Fruit fly (Drosophila melanogaster): ENCODE measurements around the gene ranshi.

ranshi gene

DNA sequence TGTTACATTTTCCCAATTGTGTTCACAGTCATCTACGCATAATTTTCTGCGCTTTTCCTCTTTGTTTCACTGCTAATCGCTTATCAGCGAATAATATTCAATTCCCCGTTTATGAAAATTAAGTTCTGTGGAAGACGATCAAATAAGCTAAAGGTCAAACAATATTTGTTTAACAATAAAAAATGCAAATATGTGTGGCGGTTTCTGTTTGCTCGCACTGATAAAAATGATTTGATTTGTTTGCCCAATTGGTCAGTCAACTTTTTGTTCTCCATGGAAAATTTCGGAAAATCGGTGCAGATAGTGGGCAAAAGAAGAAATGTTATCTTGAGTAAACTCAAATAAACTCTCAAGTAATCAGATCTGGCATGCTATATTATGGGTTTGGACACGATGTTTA, 24.8 kb downstream of the ranshi start:
- TF ChIP-seq CTCF (optimal IDR thresholded peaks at IDR 0.05) = no peak
- no peak for TF ChIP-seq CG8478 (optimal IDR thresholded peaks at IDR 0.05)

DNA sequence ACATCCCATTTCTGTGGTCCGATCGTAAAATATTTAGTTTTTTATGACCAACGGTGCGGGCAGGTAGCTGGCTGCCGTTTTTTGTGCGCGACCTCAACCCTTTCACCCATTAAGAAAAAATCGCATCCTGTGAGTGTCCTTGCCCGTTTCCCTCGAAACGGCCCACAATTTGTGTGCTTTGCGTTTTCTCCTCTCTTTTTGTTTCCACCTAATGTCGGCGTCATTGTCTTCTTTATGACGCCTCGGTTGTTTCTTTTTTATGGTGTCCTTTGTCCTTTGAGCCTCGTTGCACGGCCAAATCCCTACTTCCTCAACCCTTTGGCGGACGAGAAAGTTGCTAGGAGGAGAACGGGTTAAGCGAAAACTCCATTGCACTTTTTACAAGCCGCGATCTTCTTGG, 28.3 kb downstream of the ranshi start:
- no peak for TF ChIP-seq CTCF (optimal IDR thresholded peaks at IDR 0.05)
- no peak for TF ChIP-seq CG8478 (optimal IDR thresholded peaks at IDR 0.05)

DNA sequence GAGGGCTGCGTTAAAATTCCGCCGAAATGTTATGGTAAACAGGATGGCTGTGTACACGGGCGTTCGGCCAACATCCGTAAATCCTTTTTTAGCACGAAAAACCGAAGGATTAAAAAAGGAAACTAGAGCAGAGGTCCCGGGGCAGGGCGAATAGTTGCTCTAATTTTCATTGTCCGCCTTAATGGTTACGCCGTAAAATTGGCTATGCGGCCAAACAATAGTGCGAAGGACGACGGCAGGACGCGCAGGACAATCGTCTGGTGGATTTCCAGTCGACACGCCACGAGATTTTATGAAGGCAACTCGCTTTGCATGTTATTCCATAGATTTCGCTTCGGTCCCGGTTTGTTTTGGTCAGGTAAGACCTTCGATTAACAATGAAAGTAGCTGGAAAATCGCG, 28.8 kb downstream of the ranshi start:
- TF ChIP-seq CG8478 (optimal IDR thresholded peaks at IDR 0.05) = no peak

DNA sequence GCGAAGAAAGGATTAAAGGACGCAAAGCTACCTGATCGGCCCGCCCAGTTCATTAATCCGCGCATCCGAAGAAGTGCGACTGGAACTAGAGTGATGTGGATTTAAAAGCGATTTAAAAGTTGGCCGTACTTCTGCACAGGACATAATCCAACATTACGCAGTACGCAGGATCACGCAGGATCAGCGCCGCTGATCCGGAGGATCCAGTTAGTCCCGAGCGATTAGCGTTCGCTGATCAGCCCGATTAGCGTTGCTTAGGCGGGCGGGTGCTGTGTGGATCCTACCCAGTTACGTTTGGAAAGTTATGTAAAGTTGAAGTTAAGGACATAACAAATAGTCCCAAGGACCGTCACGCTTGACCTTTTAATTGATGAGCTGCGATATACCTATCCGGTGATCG, 30.3 kb downstream of the ranshi start:
- TF ChIP-seq CG8478 (optimal IDR thresholded peaks at IDR 0.05) (no peak), CTCF (optimal IDR thresholded peaks at IDR 0.05) (no peak)

DNA sequence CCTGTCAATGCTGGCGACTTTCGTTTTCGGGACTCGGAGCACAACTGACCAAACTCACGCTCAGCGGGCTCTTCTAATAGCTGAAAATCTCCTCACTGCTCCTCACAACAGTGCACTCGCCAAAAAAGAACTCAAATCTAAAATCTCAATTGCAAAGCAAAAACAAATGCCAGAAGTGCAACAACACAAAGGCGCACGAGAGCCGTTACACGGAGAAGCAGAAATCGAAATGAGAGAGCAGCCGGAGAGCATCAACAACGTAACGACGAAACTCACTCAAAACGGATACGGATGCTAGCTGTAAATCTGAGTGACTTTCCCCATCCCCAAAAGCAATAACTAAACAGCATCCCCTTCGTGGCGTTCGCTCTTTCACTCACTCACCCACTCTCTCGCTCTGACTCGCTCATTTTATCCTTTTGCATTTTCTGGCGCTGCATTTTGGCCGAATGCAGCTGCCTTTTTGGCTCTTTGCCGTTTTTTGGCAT, 31.7 kb downstream of the ranshi start, which contains the start of gene hb:
Gene hb (minus strand): TSS at position 51 of the 488 bp plus-strand sequence.
- no peak for TF ChIP-seq CG8478 (optimal IDR thresholded peaks at IDR 0.05)

DNA sequence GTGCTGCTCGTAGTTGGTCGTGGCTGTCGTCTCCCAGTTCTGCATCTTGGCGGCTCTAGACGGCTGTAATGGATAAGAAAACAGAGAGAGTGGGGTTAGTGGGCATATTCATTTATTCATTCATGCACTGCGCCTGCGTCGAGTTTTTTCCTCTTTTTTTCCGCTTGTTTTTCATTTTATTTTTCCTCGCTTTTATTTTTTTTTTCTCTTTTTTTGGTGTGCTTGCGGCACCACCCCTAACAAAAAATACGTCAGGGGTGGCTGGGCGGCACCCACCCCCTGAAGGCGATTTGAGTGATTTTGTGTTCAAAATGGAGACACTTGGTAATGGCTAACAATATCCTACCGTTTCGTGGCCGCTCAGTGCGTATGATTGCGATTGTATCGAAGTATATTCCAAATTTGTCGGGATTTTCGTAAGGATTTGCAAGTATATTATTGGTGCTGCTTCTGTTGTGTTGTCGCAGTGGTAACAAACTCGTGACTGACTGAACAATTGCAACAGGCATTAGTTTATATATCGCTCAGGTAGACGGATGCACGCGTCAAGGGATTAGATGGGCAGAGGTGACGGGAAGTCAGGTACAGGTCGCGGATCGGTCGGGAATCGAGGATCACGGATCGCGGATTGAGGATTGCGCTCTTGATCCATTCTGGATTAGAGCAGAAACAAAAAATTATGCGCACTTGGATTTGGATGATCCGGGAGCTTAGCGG, 35.2 kb downstream of the ranshi start:
- TF ChIP-seq CG8478 (optimal IDR thresholded peaks at IDR 0.05) (no peak), CTCF (optimal IDR thresholded peaks at IDR 0.05) (no peak)

DNA sequence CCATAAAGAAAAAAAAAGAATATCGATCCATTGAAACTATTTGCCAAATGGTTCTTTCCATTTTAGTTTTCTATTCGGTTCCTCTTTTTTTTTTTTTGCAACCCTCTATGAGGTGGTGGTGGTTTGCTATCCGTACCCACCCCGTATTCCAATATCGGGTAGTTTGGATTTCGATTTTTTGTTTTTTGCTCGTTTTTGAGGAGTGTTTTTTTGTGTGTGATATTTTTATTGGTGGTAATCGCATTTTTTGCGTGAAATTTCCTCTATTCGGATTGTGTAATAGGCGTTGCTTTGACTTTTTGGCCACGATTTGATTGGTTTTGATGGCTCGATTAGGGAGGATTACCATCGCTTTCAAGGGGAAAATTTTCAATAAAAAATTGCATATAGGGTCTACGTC, 43.0 kb downstream of the ranshi start:
- TF ChIP-seq CTCF (optimal IDR thresholded peaks at IDR 0.05) (no peak), CG8478 (optimal IDR thresholded peaks at IDR 0.05) (no peak)

DNA sequence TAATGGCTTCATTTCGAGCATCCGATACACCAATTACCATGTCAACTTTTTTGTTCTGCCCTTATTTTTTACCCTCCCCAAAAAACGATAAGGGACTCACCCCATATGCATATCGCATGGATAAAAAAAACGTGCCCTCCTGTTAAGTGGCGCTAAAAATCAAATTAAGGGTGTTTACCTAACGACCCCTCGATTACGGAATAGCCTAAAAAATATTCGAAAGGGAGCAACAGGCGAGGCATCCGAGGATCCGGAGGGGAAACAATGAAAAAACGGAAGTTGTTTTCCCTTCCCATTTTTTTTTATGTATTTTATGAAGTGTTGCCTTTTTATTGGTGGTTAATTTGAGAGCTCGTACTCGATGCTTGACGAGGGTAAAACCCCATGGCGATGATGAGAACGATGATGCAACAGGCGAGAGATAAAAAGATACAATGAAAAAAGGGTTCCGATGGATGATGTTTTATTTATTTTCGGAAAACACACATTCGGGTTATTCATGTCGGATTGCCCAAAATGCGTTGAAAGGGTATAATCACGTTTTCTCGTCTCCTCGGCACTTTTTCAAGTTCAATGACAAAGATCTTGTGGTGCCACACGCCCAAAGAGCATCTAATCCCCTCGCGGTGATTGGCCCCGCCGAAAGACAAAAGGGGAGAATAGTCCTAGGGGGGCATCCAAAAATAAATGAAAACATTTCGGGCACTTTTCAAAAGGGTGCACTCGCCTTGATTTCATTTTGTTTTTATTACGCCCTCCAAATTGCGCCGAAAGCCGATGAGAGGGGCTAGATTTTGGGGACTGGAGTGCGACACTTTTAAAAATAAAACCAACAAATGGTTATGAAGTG, 44.9 kb downstream of the ranshi start, which contains the start of gene CG44227:
Gene CG44227 (minus strand): TSS at position 849 of the 850 bp plus-strand sequence.
- TF ChIP-seq CTCF (optimal IDR thresholded peaks at IDR 0.05) = no peak
- no peak for TF ChIP-seq CG8478 (optimal IDR thresholded peaks at IDR 0.05)

DNA sequence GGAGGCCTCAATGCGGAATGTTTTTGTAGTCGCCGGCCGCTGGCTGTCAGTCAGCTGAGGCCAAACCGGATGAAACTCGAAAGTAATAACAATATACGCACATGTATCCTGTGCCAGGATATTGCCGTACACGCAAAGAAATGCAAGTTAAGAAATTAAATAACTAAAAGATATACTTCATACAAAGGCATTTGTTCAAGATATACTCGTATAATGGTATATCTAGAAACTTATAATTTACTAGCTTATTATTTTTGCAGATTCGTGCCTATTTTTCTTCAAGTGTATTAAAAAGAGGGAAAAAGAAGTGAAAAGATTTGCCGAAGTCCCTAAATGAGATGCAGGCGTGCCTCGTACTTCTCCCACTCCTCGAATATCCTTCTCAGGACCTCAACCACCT, 46.2 kb downstream of the ranshi start:
- no peak for TF ChIP-seq CG8478 (optimal IDR thresholded peaks at IDR 0.05)
- no peak for TF ChIP-seq CTCF (optimal IDR thresholded peaks at IDR 0.05)

DNA sequence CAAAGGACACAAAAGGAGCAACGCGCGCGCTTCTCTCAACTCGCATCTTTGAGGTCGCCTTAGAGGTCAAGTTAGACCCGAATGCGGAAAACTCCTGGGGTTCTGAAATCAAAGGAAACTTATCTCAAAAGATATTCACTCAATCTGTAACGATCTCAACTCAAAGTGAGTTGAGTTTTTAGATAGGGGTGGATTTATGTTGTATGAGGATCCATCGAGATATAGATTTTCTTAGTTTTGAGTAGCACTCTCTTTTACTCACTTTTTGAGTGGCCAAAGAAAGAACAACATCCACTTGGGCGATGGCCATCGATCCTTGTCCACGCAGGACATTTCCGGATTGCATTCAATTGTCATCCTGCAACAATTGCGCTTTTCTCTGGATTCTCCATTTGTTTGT, 48.9 kb downstream of the ranshi start:
- no peak for TF ChIP-seq CG8478 (optimal IDR thresholded peaks at IDR 0.05)
- TF ChIP-seq CTCF (optimal IDR thresholded peaks at IDR 0.05) = no peak

DNA sequence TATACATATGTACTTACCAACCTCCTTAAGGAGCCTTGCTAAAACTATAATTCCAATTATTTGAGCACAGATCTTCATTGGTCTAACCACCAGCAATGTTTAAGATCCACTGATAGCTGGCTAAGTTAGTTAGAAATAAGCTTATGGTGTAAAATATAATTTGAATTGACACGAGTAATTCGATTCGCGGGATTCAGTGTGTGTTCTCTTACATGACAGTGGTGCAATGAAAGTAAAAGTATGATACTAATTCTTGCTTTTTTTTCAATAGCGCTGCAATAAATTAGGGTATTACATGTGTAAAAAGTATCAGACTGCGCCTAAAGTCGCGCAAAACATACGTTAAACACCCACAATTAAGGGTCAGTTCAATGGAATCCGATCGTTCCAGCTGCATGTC, 49.6 kb downstream of the ranshi start, which contains the start of gene CG33325:
Gene CG33325 (minus strand): TSS at position 101 of the 400 bp plus-strand sequence.
- TF ChIP-seq CG8478 (optimal IDR thresholded peaks at IDR 0.05) = no peak
- TF ChIP-seq CTCF (optimal IDR thresholded peaks at IDR 0.05) = no peak

Data from S2 (cell line).